Fruit fly (Drosophila melanogaster): ENCODE data around the gene CG13837.
A peak's percentile ranks its signal among the peaks of the same experiment; 100 is the strongest.

dm6 chr3R:23048690-23049118 lies 4.9 kb downstream of the CG13837 start:
- TF ChIP-seq bab1 (GFP tag; optimal IDR thresholded peaks at IDR 0.05) (peak; percentile 11), tj (GFP tag; optimal IDR thresholded peaks at IDR 0.05) (no peak), CG7101 (tag; optimal IDR thresholded peaks at IDR 0.05) (peak; percentile 63), pad (GFP tag; optimal IDR thresholded peaks at IDR 0.05) (no peak), CG7045 (GFP tag; optimal IDR thresholded peaks at IDR 0.05) (peak; percentile 64), Clk (GFP tag; optimal IDR thresholded peaks at IDR 0.05) (no peak), toe (GFP tag; optimal IDR thresholded peaks at IDR 0.05) (peak; percentile 49), CG14711 (tag; optimal IDR thresholded peaks at IDR 0.05) (peak; percentile 30)

Measured in whole organism, adult.